Fruit fly (Drosophila melanogaster) whole organism, pupa: ENCODE results near the gene SmydA-8.

Experiments used
- CG10348 ChIP-seq: fragments of 200-800 bp; sonication (Bioruptor generic); IDR thresholded peaks from 2 replicates; pipeline ENCODE4 v1.3.6; 2022; ENCODE audit warnings: missing biosample characterization, missing genetic modification characterization
- CG13204 ChIP-seq: fragments of 200-800 bp; sonication (Bioruptor generic); optimal IDR thresholded peaks from 2 replicates; lab custom pipeline; 2018; ENCODE audit warnings: missing biosample characterization, mild to moderate bottlenecking, missing genetic modification characterization, moderate library complexity
- CG15710 ChIP-seq: fragments of 200-800 bp; sonication (Bioruptor generic); optimal IDR thresholded peaks from 2 replicates; lab custom pipeline; 2018; ENCODE audit warnings: missing biosample characterization, mild to moderate bottlenecking, missing genetic modification characterization, moderate library complexity
- CG32121 ChIP-seq: fragments of 200-800 bp; sonication (Bioruptor generic); IDR thresholded peaks from 2 replicates; pipeline ENCODE4 v1.3.6; 2022; ENCODE audit warnings: missing biosample characterization, missing genetic modification characterization
- CG8159 ChIP-seq: fragments of 200-800 bp; sonication (Bioruptor generic); optimal IDR thresholded peaks from 3 replicates; lab custom pipeline; 2018; ENCODE audit warnings: missing biosample characterization, mild to moderate bottlenecking, missing genetic modification characterization, moderate library complexity
- EcR ChIP-seq: fragments of 200-800 bp; sonication (Bioruptor generic); optimal IDR thresholded peaks from 3 replicates; lab custom pipeline; 2019; ENCODE audit warnings: missing biosample characterization, missing genetic modification characterization, mild to moderate bottlenecking, moderate library complexity, missing genetic modification reagents
- Ets98B ChIP-seq: fragments of 200-800 bp; sonication (Bioruptor generic); IDR thresholded peaks from 2 replicates; pipeline ENCODE4 v1.3.6; 2022; ENCODE audit warnings: missing biosample characterization, missing genetic modification characterization
- Pif1A ChIP-seq: fragments of 200-800 bp; sonication (Bioruptor generic); optimal IDR thresholded peaks from 3 replicates; lab custom pipeline; 2016; ENCODE audit warnings: missing biosample characterization, missing genetic modification characterization
- Pif1B ChIP-seq: fragments of 200-800 bp; sonication (Bioruptor generic); optimal IDR thresholded peaks from 3 replicates; lab custom pipeline; 2016; ENCODE audit warnings: missing biosample characterization, missing genetic modification characterization
- Snoo ChIP-seq: fragments of 200-800 bp; sonication (Bioruptor generic); optimal IDR thresholded peaks from 3 replicates; lab custom pipeline; 2017; ENCODE audit warnings: missing biosample characterization, mild to moderate bottlenecking, missing genetic modification characterization, inconsistent platforms
- fd96Ca ChIP-seq: fragments of 200-800 bp; sonication (Bioruptor generic); IDR thresholded peaks from 3 replicates; pipeline ENCODE4 v1.3.6; 2022; ENCODE audit warnings: missing biosample characterization, missing genetic modification characterization
- gl ChIP-seq: fragments of 200-800 bp; sonication (Bioruptor generic); optimal IDR thresholded peaks from 2 replicates; lab custom pipeline; 2018; ENCODE audit warnings: missing biosample characterization, mild to moderate bottlenecking, missing genetic modification characterization
- rn ChIP-seq: fragments of 200-800 bp; sonication (Bioruptor generic); IDR thresholded peaks from 2 replicates; pipeline ENCODE4 v1.3.6; 2022; ENCODE audit warnings: missing biosample characterization, missing genetic modification characterization

dm6 chrX:2187520-2187919, 26.1 kb downstream of the SmydA-8 start, which contains the start of gene CG3457:
- TF ChIP-seq Ets98B (GFP tag; lab: Robert Waterston, UW) (no peak), CG15710 (tag; lab: Kevin White, UChicago) (no peak), rn (GFP tag; lab: Robert Waterston, UW) (no peak), CG32121 (GFP tag; lab: Robert Waterston, UW) (no peak), EcR (GFP tag; lab: Kevin White, UChicago) (no peak), Pif1A (GFP tag; lab: Kevin White, UChicago) (no peak), CG8159 (tag; lab: Kevin White, UChicago) (no peak), fd96Ca (GFP tag; lab: Robert Waterston, UW) (no peak), CG10348 (GFP tag; lab: Robert Waterston, UW) (no peak), CG13204 (GFP tag; lab: Kevin White, UChicago) (no peak), Snoo (tag; lab: Kevin White, UChicago) (no peak), gl (tag; lab: Kevin White, UChicago) (no peak), Pif1B (GFP tag; lab: Kevin White, UChicago) (no peak)
